Fruit fly (Drosophila melanogaster): ENCODE measurements around the gene Ada2b.

- TF ChIP-seq Blimp-1 (GFP tag; optimal IDR thresholded peaks at IDR 0.05): no peak
- no peak for TF ChIP-seq CG10669 (GFP tag; optimal IDR thresholded peaks at IDR 0.05)
- TF ChIP-seq CG3032 (tag; optimal IDR thresholded peaks at IDR 0.05): no peak
- no peak for TF ChIP-seq CG11294 (GFP tag; IDR thresholded peaks at IDR 0.05)
- no peak for TF ChIP-seq CG9139 (GFP tag; optimal IDR thresholded peaks at IDR 0.05)
- TF ChIP-seq CG34406 (GFP tag; optimal IDR thresholded peaks at IDR 0.05): no peak
- no peak for TF ChIP-seq CG3919 (GFP tag; optimal IDR thresholded peaks at IDR 0.05)
- TF ChIP-seq Ets21C (GFP tag; optimal IDR thresholded peaks at IDR 0.05): no peak
- no peak for TF ChIP-seq CG8319 (GFP tag; optimal IDR thresholded peaks at IDR 0.05)
- no peak for TF ChIP-seq salr (GFP tag; optimal IDR thresholded peaks at IDR 0.05)
- no peak for TF ChIP-seq dsx (GFP tag; optimal IDR thresholded peaks at IDR 0.05; ENCODE audit: poor library complexity, severe bottlenecking)
- TF ChIP-seq Hr38 (GFP tag; optimal IDR thresholded peaks at IDR 0.05): no peak
These were observed 15.4 kb downstream of the Ada2b start for dm6 chr3R:8224726-8225460.

All from whole organism, prepupa.